Fruit fly (Drosophila melanogaster): Measurements from ENCODE around the gene Muc12Ea.

Gene Muc12Ea

dm6 chrX:14237873-14238394 is 39.6 kb upstream of the Muc12Ea start, which contains the start of the genes Fbxl4 and Dus2 (continued):
- TF ChIP-seq CG10565 (GFP tag; optimal IDR thresholded peaks at IDR 0.05) (peak; percentile 67), CG4617 (GFP tag; optimal IDR thresholded peaks at IDR 0.05; ENCODE audit: borderline replicate concordance) (peak; percentile 76), CG17186 (GFP tag; optimal IDR thresholded peaks at IDR 0.05) (peak; percentile 66), chinmo (GFP tag; IDR thresholded peaks at IDR 0.05; ENCODE audit: partially characterized antibody) (no peak), CG11247 (GFP tag; IDR thresholded peaks at IDR 0.05) (peak; percentile 90), CG3163 (GFP tag; optimal IDR thresholded peaks at IDR 0.05) (peak; percentile 70), gro (GFP tag; optimal IDR thresholded peaks at IDR 0.05) (peak; percentile 91), grau (tag; optimal IDR thresholded peaks at IDR 0.05) (peak; percentile 90), ro (GFP tag; IDR thresholded peaks at IDR 0.05) (peak; percentile 83), CG17328 (GFP tag; IDR thresholded peaks at IDR 0.05) (peak; percentile 91), dmrt11E (tag; optimal IDR thresholded peaks at IDR 0.05) (peak; percentile 95), bsh (GFP tag; optimal IDR thresholded peaks at IDR 0.05) (peak; percentile 33 to 91), Oli (tag; optimal IDR thresholded peaks at IDR 0.05) (peak; percentile 89), p53 (GFP tag; optimal IDR thresholded peaks at IDR 0.05) (peak; percentile 81), schlank (tag; optimal IDR thresholded peaks at IDR 0.05) (peak; percentile 70), CG18476 (GFP tag; optimal IDR thresholded peaks at IDR 0.05) (peak; percentile 91), Atf3 (GFP tag; optimal IDR thresholded peaks at IDR 0.05) (peak; percentile 90), CG8924 (tag; optimal IDR thresholded peaks at IDR 0.05) (peak; percentile 93), Blimp-1 (GFP tag; optimal IDR thresholded peaks at IDR 0.05) (peak; percentile 88), CG18599 (GFP tag; optimal IDR thresholded peaks at IDR 0.05) (peak; percentile 91), CG15011 (GFP tag; optimal IDR thresholded peaks at IDR 0.05) (peak; percentile 85), CG12236 (GFP tag; optimal IDR thresholded peaks at IDR 0.05) (peak; percentile 70), tll (GFP tag; optimal IDR thresholded peaks at IDR 0.05) (no peak), chn (GFP tag; optimal IDR thresholded peaks at IDR 0.05) (peak; percentile 92), Meics (GFP tag; optimal IDR thresholded peaks at IDR 0.05) (peak; percentile 91), CG13624 (GFP tag; optimal IDR thresholded peaks at IDR 0.05) (peak; percentile 93), CG4282 (GFP tag; optimal IDR thresholded peaks at IDR 0.05) (peak; percentile 67), CG8388 (GFP tag; optimal IDR thresholded peaks at IDR 0.05) (peak; percentile 85), inv (GFP tag; IDR thresholded peaks at IDR 0.05; ENCODE audit: partially characterized antibody) (peak; percentile 26; the same call in 1 of the 2 replicates), CG2712 (tag; optimal IDR thresholded peaks at IDR 0.05) (peak; percentile 93), mirr (GFP tag; optimal IDR thresholded peaks at IDR 0.05) (peak; percentile 73), Nf-YC (tag; optimal IDR thresholded peaks at IDR 0.05) (peak; percentile 80), unpg (GFP tag; optimal IDR thresholded peaks at IDR 0.05) (peak; percentile 87), phol (tag; optimal IDR thresholded peaks at IDR 0.05) (peak; percentile 96), salm (tag; optimal IDR thresholded peaks at IDR 0.05) (peak; percentile 69), Nf-YA (GFP tag; IDR thresholded peaks at IDR 0.05) (peak; percentile 84), caup (GFP tag; optimal IDR thresholded peaks at IDR 0.05; ENCODE audit: severe bottlenecking) (peak; percentile 87), sens (GFP tag) (peak; percentile 98), CG9817 (tag; optimal IDR thresholded peaks at IDR 0.05) (peak; percentile 91), sr (GFP tag; IDR thresholded peaks at IDR 0.05) (peak; percentile 72; the same call in 2 of the 3 replicates), fru (optimal IDR thresholded peaks at IDR 0.05) (no peak), gfzf (GFP tag; optimal IDR thresholded peaks at IDR 0.05) (peak; percentile 36), CG6683 (GFP tag; optimal IDR thresholded peaks at IDR 0.05) (peak; percentile 75), CG15601 (tag; optimal IDR thresholded peaks at IDR 0.05) (peak; percentile 90), Ssrp (tag; optimal IDR thresholded peaks at IDR 0.05) (peak; percentile 92), CG7556 (GFP tag; optimal IDR thresholded peaks at IDR 0.05) (peak; percentile 89), gem (tag; optimal IDR thresholded peaks at IDR 0.05) (peak; percentile 96), CG17612 (GFP tag; IDR thresholded peaks at IDR 0.05) (peak; percentile 77), Lhr (GFP tag; optimal IDR thresholded peaks at IDR 0.05) (peak; percentile 76)

Data from whole organism, embryonic.